Fruit fly (Drosophila melanogaster) whole organism, embryonic: ENCODE data around the gene Hrb98DE.

ENCODE experiments used
- ATbp ChIP-seq: fragments of 200-800 bp; sonication (Bioruptor generic); optimal IDR thresholded peaks from 2 replicates; lab custom pipeline; 2017; ENCODE audit warnings: missing biosample characterization, mild to moderate bottlenecking, missing genetic modification characterization, missing genetic modification reagents
- Aef1 ChIP-seq: fragments of 200-800 bp; sonication (Bioruptor generic); IDR thresholded peaks from 3 replicates; pipeline ENCODE4 v1.3.6; 2022; ENCODE audit warnings: missing biosample characterization, missing genetic modification characterization
- Antp ChIP-seq: fragments of 200-800 bp; sonication (Bioruptor generic); optimal IDR thresholded peaks from 3 replicates; lab custom pipeline; 2016; ENCODE audit warnings: missing biosample characterization, missing genetic modification characterization
- Awh ChIP-seq: fragments of 200-800 bp; sonication (Bioruptor generic); IDR thresholded peaks from 2 replicates; pipeline ENCODE4, ENCODE4 v1.3.6; 2022; ENCODE audit warnings: missing biosample characterization, missing genetic modification characterization
- BtbVII ChIP-seq: fragments of 200-800 bp; sonication (Bioruptor generic); optimal IDR thresholded peaks from 3 replicates; lab custom pipeline; 2017; ENCODE audit warnings: missing biosample characterization, mild to moderate bottlenecking, missing genetic modification characterization
- CG10209 ChIP-seq: fragments of 200-800 bp; sonication (Bioruptor generic); optimal IDR thresholded peaks from 3 replicates; lab custom pipeline; 2017; ENCODE audit warnings: missing biosample characterization, mild to moderate bottlenecking, missing genetic modification characterization, missing genetic modification reagents
- CG11093 ChIP-seq: fragments of 200-800 bp; sonication (Bioruptor generic); IDR thresholded peaks from 3 replicates; pipeline ENCODE4 v1.3.6; 2022; ENCODE audit warnings: missing biosample characterization, missing genetic modification characterization
- CG11247 ChIP-seq: fragments of 200-800 bp; sonication (Bioruptor generic); IDR thresholded peaks from 2 replicates; pipeline ENCODE4 v1.3.6; 2022; ENCODE audit warnings: missing biosample characterization, missing genetic modification characterization
- CG11695 ChIP-seq: fragments of 200-800 bp; sonication (Bioruptor generic); IDR thresholded peaks from 3 replicates; pipeline ENCODE4 v1.3.6; 2022; ENCODE audit warnings: missing biosample characterization, missing genetic modification characterization
- CG11696 ChIP-seq: fragments of 200-800 bp; sonication (Bioruptor generic); IDR thresholded peaks from 2 replicates; pipeline ENCODE4 v1.3.6; 2022; ENCODE audit warnings: missing biosample characterization, missing genetic modification characterization
- CG11723 ChIP-seq: fragments of 200-800 bp; sonication (Bioruptor generic); optimal IDR thresholded peaks from 2 replicates; lab custom pipeline; 2017; ENCODE audit warnings: missing biosample characterization, mild to moderate bottlenecking, missing genetic modification characterization
- CG14014 ChIP-seq: fragments of 200-800 bp; sonication (Bioruptor generic); IDR thresholded peaks from 2 replicates; pipeline ENCODE4 v1.3.6; 2022; ENCODE audit warnings: missing biosample characterization, missing genetic modification characterization
- CG18262 ChIP-seq: fragments of 200-800 bp; optimal IDR thresholded peaks from 3 replicates; lab custom pipeline; 2019; ENCODE audit warnings: missing biosample characterization, mild to moderate bottlenecking, missing genetic modification characterization, moderate library complexity
- CG2120 ChIP-seq: fragments of 200-800 bp; sonication (Bioruptor generic); optimal IDR thresholded peaks from 3 replicates; lab custom pipeline; 2016; ENCODE audit warnings: missing biosample characterization, missing genetic modification characterization
- CG2678 ChIP-seq: fragments of 200-800 bp; sonication (Bioruptor generic); optimal IDR thresholded peaks from 3 replicates; lab custom pipeline; 2019; ENCODE audit warnings: missing biosample characterization, mild to moderate bottlenecking, missing genetic modification characterization, moderate library complexity
- CG3281 ChIP-seq: fragments of 200-800 bp; sonication (Bioruptor generic); optimal IDR thresholded peaks from 3 replicates; lab custom pipeline; 2017; ENCODE audit warnings: missing biosample characterization, mild to moderate bottlenecking, missing genetic modification characterization
- CG3407 ChIP-seq: fragments of 200-800 bp; sonication (Bioruptor generic); optimal IDR thresholded peaks from 2 replicates; lab custom pipeline; 2018; ENCODE audit warnings: missing biosample characterization, mild to moderate bottlenecking, missing genetic modification characterization
- CG6689 ChIP-seq: fragments of 200-800 bp; sonication (Bioruptor generic); IDR thresholded peaks from 2 replicates; pipeline ENCODE4 v1.3.6; 2022; ENCODE audit warnings: missing biosample characterization, missing genetic modification characterization
- CG6813 ChIP-seq: fragments of 200-800 bp; sonication (Bioruptor generic); optimal IDR thresholded peaks from 2 replicates; lab custom pipeline; 2017; ENCODE audit warnings: missing biosample characterization, missing genetic modification characterization, mild to moderate bottlenecking, moderate library complexity, missing genetic modification reagents
- CG6854 ChIP-seq: fragments of 200-800 bp; sonication (Bioruptor generic); optimal IDR thresholded peaks from 3 replicates; lab custom pipeline; 2017; ENCODE audit warnings: missing biosample characterization, mild to moderate bottlenecking, missing genetic modification characterization
- CG7987 ChIP-seq: fragments of 200-800 bp; sonication (Bioruptor generic); optimal IDR thresholded peaks from 2 replicates; lab custom pipeline; 2018; ENCODE audit warnings: missing biosample characterization, mild to moderate bottlenecking, missing genetic modification characterization, moderate library complexity
- CG8290 ChIP-seq, 3 experiments: fragments of 200-800 bp; sonication (Bioruptor generic); optimal IDR thresholded peaks; 2 replicates each; lab custom pipeline; 2016 to 2019; ENCODE audit warnings: missing biosample characterization in 3 of 3, missing genetic modification characterization in 3 of 3, mild to moderate bottlenecking in 2 of 3, moderate library complexity in 1 of 3
- CG9932 ChIP-seq: fragments of 200-800 bp; sonication (Bioruptor generic); IDR thresholded peaks from 2 replicates; pipeline ENCODE4 v1.3.6; 2022; ENCODE audit warnings: missing biosample characterization, missing genetic modification characterization
- Camta ChIP-seq: fragments of 200-800 bp; sonication (Bioruptor generic); optimal IDR thresholded peaks from 2 replicates; lab custom pipeline; 2016; ENCODE audit warnings: missing biosample characterization, missing genetic modification characterization
- D ChIP-seq, 2 experiments: fragments of 200-800 bp in 1 of 2; fragments of >200 bp in 1 of 2; sonication (Bioruptor generic) in 1 of 2; optimal IDR thresholded peaks; 2 replicates in 1 of 2; 3 replicates in 1 of 2; lab custom pipeline; 2017; ENCODE audit warnings: mild to moderate bottlenecking in 1 of 2, missing biosample characterization in 1 of 2, missing genetic modification characterization in 1 of 2, missing genetic modification reagents in 1 of 2
- Dll ChIP-seq: fragments of 200-800 bp; sonication (Bioruptor generic); IDR thresholded peaks from 4 replicates; pipeline ENCODE4 v1.3.6; 2022; ENCODE audit warnings: missing biosample characterization, missing genetic modification characterization; ENCODE audit not compliant: partially characterized antibody
- Fer2 ChIP-seq: fragments of 200-800 bp; sonication (Bioruptor generic); optimal IDR thresholded peaks from 2 replicates; lab custom pipeline; 2018; ENCODE audit warnings: missing biosample characterization, mild to moderate bottlenecking, missing genetic modification characterization, moderate library complexity
- Fer3 ChIP-seq: fragments of 200-800 bp; sonication (Bioruptor generic); optimal IDR thresholded peaks from 2 replicates; lab custom pipeline; 2018; ENCODE audit warnings: missing biosample characterization, mild to moderate bottlenecking, missing genetic modification characterization, moderate library complexity
- Hand ChIP-seq: fragments of 200-800 bp; sonication (Bioruptor generic); optimal IDR thresholded peaks from 2 replicates; lab custom pipeline; 2017; ENCODE audit warnings: mild to moderate bottlenecking, missing biosample characterization, missing genetic modification reagents, missing genetic modification characterization
- Hsf ChIP-seq: fragments of 200-800 bp; sonication (Bioruptor generic); optimal IDR thresholded peaks from 3 replicates; lab custom pipeline; 2016; ENCODE audit warnings: missing biosample characterization, missing genetic modification characterization
- Med ChIP-seq: fragments of 200-800 bp; sonication (Bioruptor generic); peaks from one replicate; lab custom pipeline; 2016; ENCODE audit warnings: missing biosample characterization, missing genetic modification characterization, mild to moderate bottlenecking, inconsistent platforms, moderate library complexity
- NC2β ChIP-seq: fragments of 200-800 bp; sonication (Bioruptor generic); optimal IDR thresholded peaks from 2 replicates; lab custom pipeline; 2016; ENCODE audit warnings: missing biosample characterization, missing genetic modification characterization
- Nf-YB ChIP-seq: fragments of 200-800 bp; sonication (Bioruptor generic); optimal IDR thresholded peaks from 3 replicates; lab custom pipeline; 2019; ENCODE audit warnings: missing biosample characterization, mild to moderate bottlenecking, missing genetic modification characterization, moderate library complexity
- Rfx ChIP-seq: fragments of 200-800 bp; sonication (Bioruptor generic); IDR thresholded peaks from 2 replicates; pipeline ENCODE4 v1.3.6; 2022; ENCODE audit warnings: missing biosample characterization, missing genetic modification characterization
- Xrp1 ChIP-seq: fragments of 200-800 bp; sonication (Bioruptor generic); IDR thresholded peaks from 2 replicates; pipeline ENCODE4 v1.3.6; 2022; ENCODE audit warnings: missing biosample characterization, missing genetic modification characterization
- aop ChIP-seq: fragments of 200-800 bp; sonication (Bioruptor generic); IDR thresholded peaks from 2 replicates; pipeline ENCODE4 v1.3.6; 2022; ENCODE audit warnings: missing biosample characterization, missing genetic modification characterization
- caup ChIP-seq: fragments of 200-800 bp; sonication (Bioruptor generic); optimal IDR thresholded peaks from 3 replicates; lab custom pipeline; 2017; ENCODE audit warnings: missing biosample characterization, mild to moderate bottlenecking, missing genetic modification characterization, moderate library complexity; ENCODE audit not compliant: severe bottlenecking
- croc ChIP-seq: fragments of 200-800 bp; sonication (Bioruptor generic); conservative IDR thresholded peaks from 3 replicates; pipeline ENCODE4 v1.3.6; 2022; ENCODE audit warnings: missing biosample characterization, missing genetic modification characterization
- dmrt99B ChIP-seq: fragments of 200-800 bp; sonication (Bioruptor generic); optimal IDR thresholded peaks from 2 replicates; lab custom pipeline; 2018; ENCODE audit warnings: missing biosample characterization, mild to moderate bottlenecking, missing genetic modification characterization, moderate library complexity
- ken ChIP-seq: fragments of 200-800 bp; sonication (Bioruptor generic); IDR thresholded peaks from 3 replicates; pipeline ENCODE4 v1.3.6; 2022; ENCODE audit warnings: missing biosample characterization, missing genetic modification characterization
- onecut ChIP-seq: fragments of 200-800 bp; sonication (Bioruptor generic); IDR thresholded peaks from 2 replicates; pipeline ENCODE4 v1.3.6; 2022; ENCODE audit warnings: missing biosample characterization, missing genetic modification characterization
- ranshi ChIP-seq: fragments of 200-800 bp; sonication (Bioruptor generic); IDR thresholded peaks from 2 replicates; pipeline ENCODE4 v1.3.6; 2022; ENCODE audit warnings: missing biosample characterization, missing genetic modification characterization
- shn ChIP-seq: fragments of 200-800 bp; sonication (Bioruptor generic); optimal IDR thresholded peaks from 3 replicates; lab custom pipeline; 2016; ENCODE audit warnings: missing biosample characterization, missing genetic modification characterization
- slbo ChIP-seq: fragments of 200-800 bp; sonication (Bioruptor generic); IDR thresholded peaks from 2 replicates; pipeline ENCODE4 v1.3.6; 2022; ENCODE audit warnings: missing biosample characterization, missing genetic modification characterization
- so ChIP-seq: fragments of 200-800 bp; sonication (Bioruptor generic); IDR thresholded peaks from 3 replicates; pipeline ENCODE4 v1.3.6; 2022; ENCODE audit warnings: missing biosample characterization, missing genetic modification characterization
- sug ChIP-seq: fragments of 200-800 bp; optimal IDR thresholded peaks from 2 replicates; lab custom pipeline; 2019; ENCODE audit warnings: missing biosample characterization, mild to moderate bottlenecking, missing genetic modification characterization, moderate library complexity
- tx ChIP-seq: fragments of 200-800 bp; sonication (Bioruptor generic); optimal IDR thresholded peaks from 2 replicates; lab custom pipeline; 2016; ENCODE audit warnings: missing biosample characterization, missing genetic modification characterization
- vnd ChIP-seq: fragments of 200-800 bp; sonication (Bioruptor generic); IDR thresholded peaks from 3 replicates; pipeline ENCODE4 v1.3.6; 2022; ENCODE audit warnings: missing biosample characterization, missing genetic modification characterization; ENCODE audit not compliant: partially characterized antibody
- wdn ChIP-seq: fragments of 200-800 bp; sonication (Bioruptor generic); IDR thresholded peaks from 2 replicates; pipeline ENCODE4 v1.3.6; 2022; ENCODE audit warnings: missing biosample characterization, missing genetic modification characterization

Gene Hrb98DE

DNA sequence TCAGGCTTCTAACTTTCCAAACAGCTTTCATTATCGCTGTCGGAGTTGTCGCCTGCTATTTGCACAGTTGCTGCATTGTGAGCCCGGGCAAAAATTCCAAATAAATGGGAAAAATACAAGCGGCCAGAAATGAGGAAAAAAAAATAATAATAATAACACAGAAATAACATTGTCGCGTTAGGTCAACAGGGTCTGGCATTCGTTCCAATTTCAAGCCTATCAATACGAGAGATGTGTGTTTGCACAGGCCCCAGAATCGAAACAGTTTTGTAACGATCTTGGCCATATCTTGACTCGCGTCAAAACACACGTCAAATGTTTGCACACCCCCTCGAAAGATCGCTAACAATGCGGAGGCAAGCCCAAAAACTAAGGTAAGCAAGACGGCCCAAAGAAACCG, 43.2 kb upstream of the Hrb98DE start:
- TF ChIP-seq CG6689 (GFP tag; lab: Robert Waterston, UW), result peak; percentile 37; the same call in 1 of the 2 replicates
- peak; percentile 4 for TF ChIP-seq dmrt99B (tag; lab: Kevin White, UChicago)
- peak; percentile 42; the same call in 1 of the 3 replicates for TF ChIP-seq CG11093 (GFP tag; lab: Robert Waterston, UW)
- TF ChIP-seq CG2678 (tag; lab: Kevin White, UChicago), result peak; percentile 54
- no peak for TF ChIP-seq croc (GFP tag; lab: Robert Waterston, UW)
- TF ChIP-seq CG10209 (GFP tag; lab: Kevin White, UChicago), result peak; percentile 52
- no peak for TF ChIP-seq aop (GFP tag; lab: Robert Waterston, UW)
- no peak for TF ChIP-seq CG8290 (GFP tag; optimal IDR thresholded peaks at IDR 0.05; lab: Kevin White, UChicago)
- TF ChIP-seq CG8290 (tag; optimal IDR thresholded peaks at IDR 0.05; lab: Kevin White, UChicago), result peak in 1 of 2 experiments; percentile 43
- TF ChIP-seq Antp, result no peak
- no peak for TF ChIP-seq slbo (GFP tag; lab: Robert Waterston, UW)
- peak; percentile 61 for TF ChIP-seq caup (GFP tag; lab: Kevin White, UChicago)
- no peak for TF ChIP-seq Nf-YB (GFP tag; lab: Kevin White, UChicago)
- TF ChIP-seq CG11695 (GFP tag; lab: Robert Waterston, UW), result 0 out of 3 replicates have a peak, but pooled peaks have one; percentile 47
- TF ChIP-seq Xrp1, result peak; percentile 66
- peak; percentile 9 for TF ChIP-seq Hand
- no peak for TF ChIP-seq Camta (GFP tag; lab: Kevin White, UChicago)
- peak; percentile 70 for TF ChIP-seq ATbp (GFP tag; lab: Kevin White, UChicago)
- peak; percentile 73 for TF ChIP-seq CG6813 (GFP tag; lab: Kevin White, UChicago)
- TF ChIP-seq Med (GFP tag; lab: Kevin White, UChicago), result peak; percentile 88
- TF ChIP-seq wdn (GFP tag; lab: Robert Waterston, UW), result no peak
- TF ChIP-seq BtbVII, result peak; percentile 40
- 0 out of 3 replicates have a peak, but pooled peaks have one; percentile 34 for TF ChIP-seq ken (GFP tag; lab: Robert Waterston, UW)
- peak; percentile 21 for TF ChIP-seq CG7987 (GFP tag; lab: Kevin White, UChicago)
- no peak for TF ChIP-seq D (optimal IDR thresholded peaks at IDR 0.05; lab: Kevin White, UChicago)
- peak; percentile 14 for TF ChIP-seq D (GFP tag; optimal IDR thresholded peaks at IDR 0.05; lab: Kevin White, UChicago)
- TF ChIP-seq CG11723, result peak; percentile 8
- no peak; the same call in 1 of the 2 replicates for TF ChIP-seq onecut (GFP tag; lab: Robert Waterston, UW)
- peak; percentile 41 for TF ChIP-seq CG3281 (GFP tag; lab: Kevin White, UChicago)
- no peak for TF ChIP-seq CG18262 (tag; lab: Kevin White, UChicago)
- TF ChIP-seq CG14014 (GFP tag; lab: Robert Waterston, UW), result peak; percentile 15; the same call in 1 of the 2 replicates
- peak; percentile 17 for TF ChIP-seq CG6854
- peak; percentile 36; the same call in 1 of the 2 replicates for TF ChIP-seq ranshi
- no peak for TF ChIP-seq CG9932
- TF ChIP-seq vnd (GFP tag; lab: Robert Waterston, UW), result no peak
- TF ChIP-seq sug (tag; lab: Kevin White, UChicago), result no peak
- TF ChIP-seq CG2120 (GFP tag; lab: Kevin White, UChicago), result peak; percentile 55
- TF ChIP-seq CG11696, result no peak
- TF ChIP-seq Dll (GFP tag; lab: Robert Waterston, UW), result no peak
- TF ChIP-seq NC2β (GFP tag; lab: Kevin White, UChicago), result no peak
- TF ChIP-seq Fer2 (tag; lab: Kevin White, UChicago), result peak; percentile 26
- TF ChIP-seq Hsf, result no peak
- peak; percentile 12 for TF ChIP-seq CG3407 (GFP tag; lab: Kevin White, UChicago)
- peak; percentile 61; the same call in 1 of the 3 replicates for TF ChIP-seq so
- peak; percentile 43 for TF ChIP-seq Fer3 (tag; lab: Kevin White, UChicago)
- no peak for TF ChIP-seq shn (GFP tag; lab: Kevin White, UChicago)
- TF ChIP-seq Awh (GFP tag; lab: Robert Waterston, UW), result peak; percentile 52; the same call in 1 of the 2 replicates
- peak; percentile 32; the same call in 1 of the 2 replicates for TF ChIP-seq CG11247 (GFP tag; lab: Robert Waterston, UW)
- TF ChIP-seq Rfx (GFP tag; lab: Robert Waterston, UW), result peak; percentile 33; the same call in 1 of the 2 replicates
- TF ChIP-seq tx (GFP tag; lab: Kevin White, UChicago), result no peak
- TF ChIP-seq Aef1 (GFP tag; lab: Robert Waterston, UW), result no peak
